Fruit fly (Drosophila melanogaster) whole organism, embryonic: Measurements from ENCODE around the gene CG14182.

ENCODE experiments used
- Atf-2 ChIP-seq: fragments of 200-800 bp; sonication (Bioruptor generic); optimal IDR thresholded peaks from 2 replicates; lab custom pipeline; 2016; ENCODE audit warnings: missing biosample characterization, missing genetic modification characterization
- BtbVII ChIP-seq: fragments of 200-800 bp; sonication (Bioruptor generic); optimal IDR thresholded peaks from 3 replicates; lab custom pipeline; 2017; ENCODE audit warnings: missing biosample characterization, mild to moderate bottlenecking, missing genetic modification characterization
- CG13624 ChIP-seq: fragments of 200-800 bp; sonication (Bioruptor generic); optimal IDR thresholded peaks from 2 replicates; lab custom pipeline; 2016; ENCODE audit warnings: missing biosample characterization, missing genetic modification characterization
- CG13894 ChIP-seq: fragments of 200-800 bp; sonication (Bioruptor generic); optimal IDR thresholded peaks from 3 replicates; lab custom pipeline; 2018; ENCODE audit warnings: missing biosample characterization, mild to moderate bottlenecking, missing genetic modification characterization, moderate library complexity
- CG15073 ChIP-seq: fragments of 200-800 bp; sonication (Bioruptor generic); optimal IDR thresholded peaks from 2 replicates; lab custom pipeline; 2016; ENCODE audit warnings: missing biosample characterization, missing genetic modification characterization
- CG16779 ChIP-seq: fragments of 200-800 bp; sonication (Bioruptor generic); IDR thresholded peaks from 2 replicates; pipeline ENCODE4 v1.3.6; 2022; ENCODE audit warnings: missing biosample characterization, missing genetic modification characterization
- CG16813 ChIP-seq: fragments of 200-800 bp; sonication (Bioruptor generic); IDR thresholded peaks from 3 replicates; pipeline ENCODE4 v1.3.6; 2022; ENCODE audit warnings: missing biosample characterization, missing genetic modification characterization; ENCODE audit not compliant: partially characterized antibody
- CG17385 ChIP-seq: fragments of 200-800 bp; sonication (Bioruptor generic); optimal IDR thresholded peaks from 3 replicates; lab custom pipeline; 2018; ENCODE audit warnings: missing biosample characterization, mild to moderate bottlenecking, missing genetic modification characterization
- CG1792 ChIP-seq: fragments of 200-800 bp; sonication (Bioruptor generic); optimal IDR thresholded peaks from 2 replicates; lab custom pipeline; 2016; ENCODE audit warnings: missing biosample characterization, missing genetic modification characterization
- CG1832 ChIP-seq: fragments of 200-800 bp; sonication (Bioruptor generic); optimal IDR thresholded peaks from 2 replicates; lab custom pipeline; 2017; ENCODE audit warnings: missing biosample characterization, mild to moderate bottlenecking, missing genetic modification characterization, inconsistent platforms
- CG2129 ChIP-seq: fragments of 200-800 bp; sonication (Bioruptor generic); IDR thresholded peaks from 2 replicates; pipeline ENCODE4 v1.3.6; 2022; ENCODE audit warnings: missing biosample characterization, missing genetic modification characterization; ENCODE audit not compliant: partially characterized antibody
- CG30431 ChIP-seq: fragments of 200-800 bp; sonication (Bioruptor generic); optimal IDR thresholded peaks from 2 replicates; lab custom pipeline; 2017; ENCODE audit warnings: missing biosample characterization, missing genetic modification characterization
- CG34376 ChIP-seq: fragments of 200-800 bp; sonication (Bioruptor generic); optimal IDR thresholded peaks from 2 replicates; lab custom pipeline; 2018; ENCODE audit warnings: missing biosample characterization, mild to moderate bottlenecking, missing genetic modification characterization
- CG3995 ChIP-seq: fragments of 200-800 bp; sonication (Bioruptor generic); optimal IDR thresholded peaks from 3 replicates; lab custom pipeline; 2016; ENCODE audit warnings: missing biosample characterization, missing genetic modification characterization
- CG4854 ChIP-seq: fragments of 200-800 bp; sonication (Bioruptor generic); optimal IDR thresholded peaks from 2 replicates; lab custom pipeline; 2016; ENCODE audit warnings: missing biosample characterization, missing genetic modification characterization, inconsistent platforms
- CG6175 ChIP-seq: fragments of 200-800 bp; sonication (Bioruptor generic); IDR thresholded peaks from 3 replicates; pipeline ENCODE4 v1.3.6; 2022; ENCODE audit warnings: missing biosample characterization, missing genetic modification characterization
- CG6854 ChIP-seq: fragments of 200-800 bp; sonication (Bioruptor generic); optimal IDR thresholded peaks from 3 replicates; lab custom pipeline; 2017; ENCODE audit warnings: missing biosample characterization, mild to moderate bottlenecking, missing genetic modification characterization
- CG7963 ChIP-seq: fragments of 200-800 bp; sonication (Bioruptor generic); IDR thresholded peaks from 3 replicates; pipeline ENCODE4 v1.3.6; 2022; ENCODE audit warnings: missing biosample characterization, missing genetic modification characterization; ENCODE audit not compliant: partially characterized antibody
- CG7987 ChIP-seq: fragments of 200-800 bp; sonication (Bioruptor generic); optimal IDR thresholded peaks from 2 replicates; lab custom pipeline; 2018; ENCODE audit warnings: missing biosample characterization, mild to moderate bottlenecking, missing genetic modification characterization, moderate library complexity
- CG8924 ChIP-seq: fragments of 200-800 bp; optimal IDR thresholded peaks from 3 replicates; lab custom pipeline; 2019; ENCODE audit warnings: missing biosample characterization, mild to moderate bottlenecking, missing genetic modification characterization, moderate library complexity
- Camta ChIP-seq: fragments of 200-800 bp; sonication (Bioruptor generic); optimal IDR thresholded peaks from 2 replicates; lab custom pipeline; 2016; ENCODE audit warnings: missing biosample characterization, missing genetic modification characterization
- CoRest ChIP-seq: fragments of 200-800 bp; sonication (Bioruptor generic); optimal IDR thresholded peaks from 3 replicates; lab custom pipeline; 2018; ENCODE audit warnings: missing biosample characterization, mild to moderate bottlenecking, missing genetic modification characterization, moderate library complexity
- Dip2 ChIP-seq: fragments of 200-800 bp; sonication (Bioruptor generic); IDR thresholded peaks from 2 replicates; pipeline ENCODE4 v1.3.6; 2022; ENCODE audit warnings: missing biosample characterization, missing genetic modification characterization
- Dref ChIP-seq: fragments of 200-800 bp; sonication (Bioruptor generic); IDR thresholded peaks from 2 replicates; pipeline ENCODE4 v1.3.6; 2022; ENCODE audit warnings: missing biosample characterization, missing genetic modification characterization
- ERR ChIP-seq: fragments of 200-800 bp; sonication (Bioruptor generic); optimal IDR thresholded peaks from 2 replicates; lab custom pipeline; 2016; ENCODE audit warnings: missing biosample characterization, missing genetic modification characterization
- GATAe ChIP-seq: fragments of 200-800 bp; sonication (Bioruptor generic); conservative IDR thresholded peaks from 2 replicates; pipeline ENCODE4 v1.3.6; 2022; ENCODE audit warnings: missing biosample characterization, missing genetic modification characterization
- HmgZ ChIP-seq: fragments of 200-800 bp; sonication (Bioruptor generic); optimal IDR thresholded peaks from 2 replicates; lab custom pipeline; 2018; ENCODE audit warnings: missing biosample characterization, mild to moderate bottlenecking, missing genetic modification characterization
- Hr78 ChIP-seq, 2 experiments: fragments of 200-800 bp in 1 of 2; fragments of >200 bp in 1 of 2; sonication (Bioruptor generic) in 1 of 2; optimal IDR thresholded peaks; 2 replicates each; lab custom pipeline; 2017 to 2019; ENCODE audit warnings: missing biosample characterization in 2 of 2, missing genetic modification characterization in 2 of 2, mild to moderate bottlenecking in 1 of 2, moderate library complexity in 1 of 2
- Mrtf ChIP-seq: fragments of 200-800 bp; sonication (Bioruptor generic); IDR thresholded peaks from 3 replicates; pipeline ENCODE4 v1.3.6; 2022; ENCODE audit warnings: missing biosample characterization, missing genetic modification characterization
- Xbp1 ChIP-seq: fragments of 200-800 bp; sonication (Bioruptor generic); optimal IDR thresholded peaks from 3 replicates; lab custom pipeline; 2016; ENCODE audit warnings: missing biosample characterization, mild to moderate bottlenecking, missing genetic modification characterization
- YL-1 ChIP-seq: fragments of 200-800 bp; sonication (Bioruptor generic); optimal IDR thresholded peaks from 3 replicates; lab custom pipeline; 2017; ENCODE audit warnings: missing biosample characterization, mild to moderate bottlenecking, missing genetic modification characterization
- abd-A ChIP-seq: fragments of 200-800 bp; sonication (Bioruptor generic); optimal IDR thresholded peaks from 3 replicates; lab custom pipeline; 2019; ENCODE audit warnings: missing biosample characterization, mild to moderate bottlenecking, missing genetic modification characterization, moderate library complexity
- cg ChIP-seq: fragments of 200-800 bp; sonication (Bioruptor generic); optimal IDR thresholded peaks from 3 replicates; lab custom pipeline; 2019; ENCODE audit warnings: missing biosample characterization, mild to moderate bottlenecking, missing genetic modification characterization, moderate library complexity
- chn ChIP-seq: fragments of 200-800 bp; sonication (Bioruptor generic); optimal IDR thresholded peaks from 2 replicates; lab custom pipeline; 2016; ENCODE audit warnings: missing biosample characterization, missing genetic modification characterization
- corto ChIP-seq: fragments of 200-800 bp; sonication (Bioruptor generic); optimal IDR thresholded peaks from 2 replicates; lab custom pipeline; 2016; ENCODE audit warnings: missing biosample characterization, mild to moderate bottlenecking, missing genetic modification characterization, moderate library complexity
- cwo ChIP-seq: fragments of 200-800 bp; sonication (Bioruptor generic); optimal IDR thresholded peaks from 3 replicates; lab custom pipeline; 2017; ENCODE audit warnings: missing biosample characterization, missing genetic modification characterization, mild to moderate bottlenecking, moderate library complexity, missing genetic modification reagents
- dmrt11E ChIP-seq: fragments of 200-800 bp; sonication (Bioruptor generic); optimal IDR thresholded peaks from 3 replicates; lab custom pipeline; 2018; ENCODE audit warnings: missing biosample characterization, mild to moderate bottlenecking, missing genetic modification characterization, moderate library complexity
- en ChIP-seq: fragments of 200-800 bp; sonication (Bioruptor generic); optimal IDR thresholded peaks from 2 replicates; lab custom pipeline; 2016; ENCODE audit warnings: missing biosample characterization, missing genetic modification characterization
- fd96Cb ChIP-seq: fragments of 200-800 bp; sonication (Bioruptor generic); optimal IDR thresholded peaks from 2 replicates; lab custom pipeline; 2018; ENCODE audit warnings: missing biosample characterization, mild to moderate bottlenecking, missing genetic modification characterization, moderate library complexity
- ftz-f1 ChIP-seq: fragments of 200-800 bp; sonication (Bioruptor generic); optimal IDR thresholded peaks from 2 replicates; lab custom pipeline; 2016; ENCODE audit warnings: missing biosample characterization, missing genetic modification characterization
- h ChIP-seq: fragments of >200 bp; optimal IDR thresholded peaks from 2 replicates; lab custom pipeline; 2017
- ham ChIP-seq: fragments of 200-800 bp; sonication (Bioruptor generic); IDR thresholded peaks from 2 replicates; pipeline ENCODE4 v1.3.6; 2022; ENCODE audit warnings: missing biosample characterization, missing genetic modification characterization
- pan ChIP-seq, 4 experiments: fragments of >200 bp in 3 of 4; fragments of 200-800 bp in 1 of 4; sonication (Bioruptor generic) in 1 of 4; optimal IDR thresholded peaks in 3 of 4; IDR thresholded peaks in 1 of 4; 2 replicates each; pipeline versions ENCODE4 v1.3.6 to Lab custom; 2017 to 2022; ENCODE audit warnings: missing biosample characterization in 2 of 4, missing genetic modification characterization in 2 of 4, mixed read lengths in 1 of 4
- pita ChIP-seq: fragments of 200-800 bp; sonication (Bioruptor generic); optimal IDR thresholded peaks from 2 replicates; lab custom pipeline; 2017; ENCODE audit warnings: missing biosample characterization, mild to moderate bottlenecking, missing genetic modification characterization
- pnt ChIP-seq: fragments of 200-800 bp; sonication (Bioruptor generic); optimal IDR thresholded peaks from 3 replicates; lab custom pipeline; 2016; ENCODE audit warnings: missing biosample characterization, missing genetic modification characterization
- prd ChIP-seq, 3 experiments: fragments of >200 bp in 2 of 3; fragments of 200-800 bp in 1 of 3; sonication (Bioruptor generic) in 1 of 3; optimal IDR thresholded peaks in 2 of 3; IDR thresholded peaks in 1 of 3; 2 replicates in 2 of 3; 3 replicates in 1 of 3; pipeline versions ENCODE4 v1.3.6 to Lab custom; 2017 to 2022; ENCODE audit warnings: missing biosample characterization in 1 of 3, missing genetic modification characterization in 1 of 3
- tll ChIP-seq, 2 experiments: fragments of 200-800 bp in 1 of 2; fragments of >200 bp in 1 of 2; sonication (Bioruptor generic) in 1 of 2; optimal IDR thresholded peaks; 2 replicates each; lab custom pipeline; 2017 to 2019; ENCODE audit warnings: missing biosample characterization in 2 of 2, missing genetic modification characterization in 2 of 2, mild to moderate bottlenecking in 1 of 2, moderate library complexity in 1 of 2
- yki ChIP-seq: fragments of >200 bp; optimal IDR thresholded peaks from 3 replicates; lab custom pipeline; 2018

Gene CG14182

dm6 chr3L:19939024-19939423 lies 40.6 kb downstream of the CG14182 start, which contains the start of gene Ac76E (continued):
- TF ChIP-seq pita (GFP tag; lab: Kevin White, UChicago): no peak
- TF ChIP-seq cwo (GFP tag; lab: Kevin White, UChicago): peak; percentile 35
- TF ChIP-seq CG34376: peak; percentile 30
- TF ChIP-seq CG13894 (tag; lab: Kevin White, UChicago): peak; percentile 9
- TF ChIP-seq corto (GFP tag; lab: Kevin White, UChicago): no peak
- no peak for TF ChIP-seq Hr78 (GFP tag; optimal IDR thresholded peaks at IDR 0.05; lab: Kevin White, UChicago)
- peak; percentile 14 for TF ChIP-seq CG13624
- TF ChIP-seq abd-A (tag; lab: Kevin White, UChicago): peak; percentile 59
- TF ChIP-seq ham: no peak
- peak; percentile 15 for TF ChIP-seq CG6854
- TF ChIP-seq CG8924 (tag; lab: Kevin White, UChicago): no peak
- peak; percentile 11 for TF ChIP-seq BtbVII (GFP tag; lab: Kevin White, UChicago)
- no peak for TF ChIP-seq Camta (GFP tag; lab: Kevin White, UChicago)
- peak; percentile 1 for TF ChIP-seq CG7987 (GFP tag; lab: Kevin White, UChicago)
- peak; percentile 33 for TF ChIP-seq chn (GFP tag; lab: Kevin White, UChicago)

- 0 out of 2 replicates have a peak, but pooled peaks have one; percentile 33 for TF ChIP-seq GATAe (GFP tag; lab: Robert Waterston, UW)
- no peak for TF ChIP-seq Dip2 (GFP tag; lab: Robert Waterston, UW)
- TF ChIP-seq Xbp1: no peak
- no peak for TF ChIP-seq CG2129 (GFP tag; lab: Robert Waterston, UW)
- no peak for TF ChIP-seq CG1792 (GFP tag; lab: Kevin White, UChicago)
- TF ChIP-seq cg (GFP tag; lab: Kevin White, UChicago): no peak
- TF ChIP-seq corto (GFP tag; lab: Kevin White, UChicago): no peak
- TF ChIP-seq CG15073 (GFP tag; lab: Kevin White, UChicago): no peak
- TF ChIP-seq tll (GFP tag; optimal IDR thresholded peaks at IDR 0.05; lab: Kevin White, UChicago): no peak
- no peak for TF ChIP-seq yki (lab: Kevin White, UChicago)
- TF ChIP-seq h: no peak
- no peak for TF ChIP-seq ftz-f1 (GFP tag; lab: Kevin White, UChicago)
- no peak for TF ChIP-seq fd96Cb (tag; lab: Kevin White, UChicago)
- no peak for TF ChIP-seq en (GFP tag; lab: Kevin White, UChicago)
- no peak for TF ChIP-seq CG3995
- no peak for TF ChIP-seq CG1832 (GFP tag; lab: Kevin White, UChicago)
- peak; percentile 66; the same call in 1 of the 3 replicates for TF ChIP-seq CG6175 (GFP tag; lab: Robert Waterston, UW)
- TF ChIP-seq BtbVII (GFP tag; lab: Kevin White, UChicago): peak; percentile 77
- TF ChIP-seq ERR (GFP tag; lab: Kevin White, UChicago): no peak
- peak; percentile 27 for TF ChIP-seq HmgZ (tag; lab: Kevin White, UChicago)
- TF ChIP-seq CG16813 (GFP tag; lab: Robert Waterston, UW): no peak
- no peak for TF ChIP-seq Atf-2 (GFP tag; lab: Kevin White, UChicago)
- TF ChIP-seq CG7963: no peak
- no peak for TF ChIP-seq CoRest
- TF ChIP-seq CG4854 (GFP tag; lab: Kevin White, UChicago): peak; percentile 12
- no peak for TF ChIP-seq CG30431 (GFP tag; lab: Kevin White, UChicago)
- no peak for TF ChIP-seq dmrt11E
- no peak for TF ChIP-seq pan (optimal IDR thresholded peaks at IDR 0.05; lab: Kevin White, UChicago)
- TF ChIP-seq pan (GFP tag; optimal IDR thresholded peaks at IDR 0.05 in 1 of 2, IDR thresholded peaks at IDR 0.05 in 1 of 2): peak in 1 of 2 experiments; percentile 36
- TF ChIP-seq Dref (GFP tag; lab: Robert Waterston, UW): no peak
- no peak for TF ChIP-seq prd (optimal IDR thresholded peaks at IDR 0.05; lab: Kevin White, UChicago)
- no peak for TF ChIP-seq prd (GFP tag; IDR thresholded peaks at IDR 0.05; lab: Robert Waterston, UW)
- TF ChIP-seq CG16779: no peak
- TF ChIP-seq CG13894 (tag; lab: Kevin White, UChicago): no peak
- no peak for TF ChIP-seq abd-A (tag; lab: Kevin White, UChicago)
- peak; percentile 53 for TF ChIP-seq CG17385
- no peak for TF ChIP-seq YL-1 (GFP tag; lab: Kevin White, UChicago)
- TF ChIP-seq Mrtf (GFP tag; lab: Robert Waterston, UW): no peak
- no peak for TF ChIP-seq pnt (GFP tag; lab: Kevin White, UChicago)
These were observed 46.7 kb downstream of the CG14182 start for dm6 chr3L:19932917-19933316.
